Fruit fly (Drosophila melanogaster) whole organism, adult: ENCODE measurements around the gene CG42467.

Experiments used
- CG11617 ChIP-seq: fragments of 200-800 bp; sonication (Bioruptor generic); optimal IDR thresholded peaks from 2 replicates; lab custom pipeline; 2017; ENCODE audit warnings: mild to moderate bottlenecking, missing biosample characterization, missing genetic modification reagents, missing genetic modification characterization
- CG12768 ChIP-seq: fragments of 200-800 bp; sonication (Bioruptor generic); optimal IDR thresholded peaks from 2 replicates; lab custom pipeline; 2017; ENCODE audit warnings: missing biosample characterization, missing genetic modification characterization, mild to moderate bottlenecking, moderate library complexity, missing genetic modification reagents
- CG14711 ChIP-seq: fragments of 200-800 bp; sonication (Bioruptor generic); optimal IDR thresholded peaks from 2 replicates; lab custom pipeline; 2018; ENCODE audit warnings: missing biosample characterization, mild to moderate bottlenecking, missing genetic modification characterization, moderate library complexity
- CG1620 ChIP-seq: fragments of 200-800 bp; sonication (Bioruptor generic); optimal IDR thresholded peaks from 2 replicates; lab custom pipeline; 2016; ENCODE audit warnings: missing biosample characterization, missing genetic modification characterization
- CG33017 ChIP-seq: fragments of 200-800 bp; sonication (Bioruptor generic); optimal IDR thresholded peaks from 2 replicates; lab custom pipeline; 2018; ENCODE audit warnings: missing biosample characterization, mild to moderate bottlenecking, missing genetic modification characterization, moderate library complexity
- CG5204 ChIP-seq: fragments of 200-800 bp; sonication (Bioruptor generic); optimal IDR thresholded peaks from 2 replicates; lab custom pipeline; 2016; ENCODE audit warnings: missing biosample characterization, missing genetic modification characterization
- CG7045 ChIP-seq: fragments of 200-800 bp; sonication (Bioruptor generic); optimal IDR thresholded peaks from 2 replicates; lab custom pipeline; 2017; ENCODE audit warnings: missing biosample characterization, mild to moderate bottlenecking, missing genetic modification characterization
- CG7101 ChIP-seq: fragments of 200-800 bp; sonication (Bioruptor generic); optimal IDR thresholded peaks from 2 replicates; lab custom pipeline; 2018; ENCODE audit warnings: missing biosample characterization, mild to moderate bottlenecking, missing genetic modification characterization, moderate library complexity
- Clk ChIP-seq: fragments of 200-800 bp; sonication (Bioruptor generic); optimal IDR thresholded peaks from 2 replicates; lab custom pipeline; 2017; ENCODE audit warnings: missing biosample characterization, missing genetic modification characterization
- Crg-1 ChIP-seq: fragments of 200-800 bp; sonication (Bioruptor generic); optimal IDR thresholded peaks from 2 replicates; lab custom pipeline; 2016; ENCODE audit warnings: missing biosample characterization, missing genetic modification characterization
- Hr96 ChIP-seq: fragments of 200-800 bp; sonication (Bioruptor generic); optimal IDR thresholded peaks from 2 replicates; lab custom pipeline; 2016; ENCODE audit warnings: missing biosample characterization, missing genetic modification characterization
- Mnt ChIP-seq: fragments of 200-800 bp; sonication (Bioruptor generic); optimal IDR thresholded peaks from 2 replicates; lab custom pipeline; 2016; ENCODE audit warnings: missing biosample characterization, mild to moderate bottlenecking, missing genetic modification characterization
- bab1 ChIP-seq: fragments of 200-800 bp; sonication (Bioruptor generic); optimal IDR thresholded peaks from 3 replicates; lab custom pipeline; 2019; ENCODE audit warnings: missing biosample characterization, mild to moderate bottlenecking, missing genetic modification characterization, moderate library complexity
- cic ChIP-seq: fragments of 200-800 bp; sonication (Bioruptor generic); optimal IDR thresholded peaks from 2 replicates; lab custom pipeline; 2017; ENCODE audit warnings: missing biosample characterization, mild to moderate bottlenecking, missing genetic modification characterization, moderate library complexity
- cnc ChIP-seq, 2 experiments: fragments of >200 bp; optimal IDR thresholded peaks; 2 replicates each; lab custom pipeline; 2017
- kay ChIP-seq: fragments of 200-800 bp; sonication (Bioruptor generic); peaks from one replicate; lab custom pipeline; 2016; ENCODE audit warnings: missing biosample characterization, missing genetic modification characterization, borderline replicate concordance
- ovo ChIP-seq: fragments of 200-800 bp; sonication (Bioruptor generic); optimal IDR thresholded peaks from 2 replicates; lab custom pipeline; 2016; ENCODE audit warnings: missing biosample characterization, missing genetic modification characterization
- pad ChIP-seq: fragments of 200-800 bp; sonication (Bioruptor generic); optimal IDR thresholded peaks from 3 replicates; lab custom pipeline; 2017; ENCODE audit warnings: missing biosample characterization, missing genetic modification characterization, mild to moderate bottlenecking, moderate library complexity, missing genetic modification reagents
- tj ChIP-seq: fragments of 200-800 bp; sonication (Bioruptor generic); optimal IDR thresholded peaks from 3 replicates; lab custom pipeline; 2017; ENCODE audit warnings: missing biosample characterization, mild to moderate bottlenecking, missing genetic modification characterization, moderate library complexity
- toe ChIP-seq: fragments of 200-800 bp; sonication (Bioruptor generic); optimal IDR thresholded peaks from 2 replicates; lab custom pipeline; 2016; ENCODE audit warnings: missing biosample characterization, missing genetic modification characterization

Gene CG42467

DNA sequence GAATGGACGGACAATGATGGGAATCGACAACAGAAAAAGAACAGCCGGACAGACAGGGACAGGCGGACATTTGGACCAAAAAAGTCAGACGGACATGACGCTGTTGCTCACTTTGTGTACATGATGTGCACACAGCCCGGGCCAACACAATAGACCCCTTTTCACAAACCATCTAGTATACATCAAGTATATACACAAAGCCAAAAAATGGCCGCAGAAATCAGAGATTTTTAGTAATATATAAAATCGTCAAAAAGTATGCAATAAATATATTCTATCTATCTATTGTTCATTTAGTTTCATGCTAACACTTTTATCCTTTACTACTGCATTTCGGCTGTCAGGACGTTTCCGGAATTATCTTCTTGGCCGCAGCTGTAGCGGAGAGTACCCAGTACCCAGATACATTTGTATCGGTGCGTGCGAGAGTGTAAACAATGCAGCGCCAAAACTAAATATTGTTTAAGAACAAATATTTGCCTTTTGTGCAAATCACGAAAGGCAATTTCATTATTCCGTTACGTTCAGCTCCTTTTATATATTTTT, 18.4 kb downstream of the CG42467 start:
- TF ChIP-seq kay (GFP tag; lab: Kevin White, UChicago), result no peak
- peak; percentile 5 for TF ChIP-seq CG5204 (GFP tag; lab: Kevin White, UChicago)
- TF ChIP-seq CG33017 (tag; lab: Kevin White, UChicago), result no peak

DNA sequence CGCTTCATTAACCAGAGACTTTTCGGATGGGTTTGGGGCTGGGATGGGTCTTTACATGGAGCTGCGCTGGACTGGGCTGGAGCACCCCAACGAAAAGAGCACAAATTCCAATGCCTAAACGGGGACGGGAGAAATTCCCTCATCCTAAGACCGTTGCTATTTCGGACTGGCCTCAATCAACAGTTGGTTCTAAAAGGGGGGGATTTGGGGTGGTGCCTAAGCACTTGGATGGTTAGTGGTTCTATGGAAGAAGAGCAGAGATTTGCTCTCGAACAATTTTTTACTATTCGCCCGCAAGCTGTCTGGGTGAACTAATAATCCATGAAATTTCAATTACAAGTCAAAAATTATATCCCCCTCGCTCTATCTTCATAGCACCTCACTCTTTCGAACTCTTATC, 28.5 kb downstream of the CG42467 start:
- TF ChIP-seq toe (GFP tag; lab: Kevin White, UChicago) (no peak), CG7045 (GFP tag; lab: Kevin White, UChicago) (no peak), CG5204 (GFP tag; lab: Kevin White, UChicago) (no peak), ovo (GFP tag; lab: Kevin White, UChicago) (no peak), CG33017 (tag; lab: Kevin White, UChicago) (no peak), cic (GFP tag; lab: Kevin White, UChicago) (no peak), Clk (GFP tag; lab: Kevin White, UChicago) (no peak), bab1 (GFP tag; lab: Kevin White, UChicago) (no peak), kay (GFP tag; lab: Kevin White, UChicago) (no peak), cnc (optimal IDR thresholded peaks at IDR 0.05; lab: Kevin White, UChicago) (no peak), Hr96 (GFP tag; lab: Kevin White, UChicago) (no peak)

DNA sequence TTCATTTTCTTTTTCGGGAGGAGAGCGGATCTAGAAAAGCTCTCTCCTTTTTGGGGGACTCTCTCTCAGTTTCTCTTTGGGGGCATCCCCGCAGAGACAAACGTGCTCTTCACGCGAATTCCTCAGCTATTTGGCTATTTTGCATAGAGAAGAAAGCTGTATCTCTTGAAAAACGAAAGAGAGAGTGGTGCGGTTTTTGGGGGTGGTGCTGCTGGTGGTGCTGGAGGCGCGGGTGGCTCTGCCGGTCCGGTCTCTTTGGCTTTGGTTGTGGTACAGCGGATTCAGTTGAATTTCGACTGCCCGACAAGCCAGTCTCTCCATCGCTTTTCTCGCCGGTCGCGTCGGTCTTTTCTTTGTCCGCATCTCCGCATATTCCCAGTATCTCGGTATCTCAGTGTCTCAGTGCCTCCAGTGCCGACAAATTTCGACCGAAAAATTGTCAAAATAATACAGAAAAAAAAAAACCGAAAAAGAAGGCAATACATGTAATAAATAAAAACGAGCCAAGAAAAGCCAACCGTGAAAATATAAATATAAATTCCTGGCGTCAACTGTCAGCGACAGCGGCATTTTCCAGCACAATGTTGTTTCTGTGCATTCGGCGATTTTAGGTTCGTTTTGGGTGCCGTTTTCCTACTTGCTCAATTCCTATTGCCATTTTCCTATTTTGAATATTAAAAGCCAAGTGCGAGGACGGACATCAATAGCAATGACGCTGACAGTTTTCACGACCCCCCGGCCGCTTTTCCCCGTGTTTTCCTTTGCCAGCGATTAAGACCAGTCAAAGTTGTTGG, 29.3 kb downstream of the CG42467 start, which contains the start of gene CG10019:
TSS of gene CG10019 (plus strand) at position 285 of the 794 bp plus-strand sequence.
- TF ChIP-seq kay (GFP tag; lab: Kevin White, UChicago) (peak; percentile 65), CG5204 (GFP tag; lab: Kevin White, UChicago) (no peak), Mnt (no peak), CG1620 (no peak), cnc (optimal IDR thresholded peaks at IDR 0.05; lab: Kevin White, UChicago) (no peak), pad (GFP tag; lab: Kevin White, UChicago) (no peak)

DNA sequence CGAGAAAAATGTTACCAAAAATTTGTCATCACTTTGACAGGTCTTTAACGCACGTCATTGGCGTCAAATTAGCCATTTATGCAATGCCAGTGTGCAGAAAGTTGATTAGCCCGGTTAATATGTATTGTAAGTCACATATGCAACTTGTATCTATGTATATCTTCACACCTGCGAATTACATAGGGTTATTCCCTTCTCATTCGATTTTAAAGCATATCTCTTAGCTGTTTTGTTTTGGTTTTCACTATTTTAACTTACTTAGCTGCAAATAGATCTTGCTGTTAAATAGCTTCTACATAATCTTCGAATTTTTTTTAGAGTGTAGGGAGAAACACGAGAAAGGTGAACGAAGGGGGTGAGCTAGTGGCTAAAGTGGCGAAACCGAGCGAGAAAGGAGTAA, 30.0 kb downstream of the CG42467 start:
- TF ChIP-seq tj, result no peak

DNA sequence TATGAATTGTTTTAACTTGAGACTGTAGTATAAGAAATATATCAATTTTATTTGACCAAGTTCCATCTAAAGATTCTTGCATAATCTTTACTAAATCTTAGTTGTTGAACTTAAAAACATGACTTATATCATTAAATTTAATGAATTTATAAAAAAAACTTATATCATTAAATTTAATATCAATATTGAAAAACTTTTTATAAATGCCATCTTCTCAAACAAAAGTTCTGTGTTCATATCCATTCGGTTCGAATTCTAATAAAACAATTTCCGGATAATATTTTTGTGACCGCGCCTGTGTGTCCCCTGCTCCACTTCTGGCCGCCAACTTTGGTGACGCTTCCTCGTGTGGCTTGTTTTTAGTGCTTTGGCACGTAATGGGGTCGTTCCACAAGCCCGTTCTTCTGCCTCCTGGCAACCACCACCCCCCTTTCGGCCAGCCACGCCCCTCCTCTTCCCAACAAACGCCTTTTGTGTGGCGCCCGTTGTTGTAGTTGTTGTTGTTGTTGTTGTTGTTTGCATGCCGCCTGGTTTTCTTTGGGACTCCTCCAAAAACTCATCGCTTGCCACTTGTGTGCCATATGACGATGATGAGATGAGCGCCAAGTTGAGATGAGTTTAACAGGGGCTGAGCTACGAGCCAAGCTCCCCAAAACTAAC, 36.0 kb downstream of the CG42467 start:
- no peak for TF ChIP-seq CG7045 (GFP tag; lab: Kevin White, UChicago)
- no peak for TF ChIP-seq cic (GFP tag; lab: Kevin White, UChicago)
- no peak for TF ChIP-seq Clk (GFP tag; lab: Kevin White, UChicago)
- TF ChIP-seq cnc (optimal IDR thresholded peaks at IDR 0.05; lab: Kevin White, UChicago), result no peak
- no peak for TF ChIP-seq pad (GFP tag; lab: Kevin White, UChicago)
- no peak for TF ChIP-seq CG12768
- no peak for TF ChIP-seq kay (GFP tag; lab: Kevin White, UChicago)
- TF ChIP-seq CG7101 (tag; lab: Kevin White, UChicago), result no peak
- TF ChIP-seq CG5204 (GFP tag; lab: Kevin White, UChicago), result no peak
- no peak for TF ChIP-seq CG33017 (tag; lab: Kevin White, UChicago)
- no peak for TF ChIP-seq tj
- no peak for TF ChIP-seq bab1 (GFP tag; lab: Kevin White, UChicago)
- no peak for TF ChIP-seq ovo (GFP tag; lab: Kevin White, UChicago)
- TF ChIP-seq CG14711 (tag; lab: Kevin White, UChicago), result no peak
- TF ChIP-seq CG11617, result no peak
- TF ChIP-seq Hr96 (GFP tag; lab: Kevin White, UChicago), result no peak
- TF ChIP-seq Mnt, result no peak

DNA sequence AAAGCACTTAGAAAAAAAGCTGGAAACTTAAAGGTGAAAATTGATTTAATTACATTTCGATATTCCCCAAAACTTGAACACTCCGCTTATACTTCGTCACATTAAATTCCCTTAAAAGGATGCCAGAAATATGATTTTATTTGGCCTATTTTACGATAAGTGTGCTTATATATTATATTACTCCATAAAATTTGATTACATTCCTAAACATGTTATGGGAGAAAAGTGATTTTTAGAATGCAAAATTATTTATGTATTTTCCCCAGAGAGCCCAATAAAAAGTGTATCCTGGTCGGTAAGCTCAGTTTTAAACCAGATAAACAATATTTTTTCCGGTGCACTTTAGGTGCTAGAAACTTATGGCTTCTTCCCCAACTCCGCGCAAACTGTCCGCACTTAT, 36.6 kb downstream of the CG42467 start:
- TF ChIP-seq Hr96 (GFP tag; lab: Kevin White, UChicago) (no peak), CG11617 (no peak), CG33017 (tag; lab: Kevin White, UChicago) (no peak), bab1 (GFP tag; lab: Kevin White, UChicago) (no peak), pad (GFP tag; lab: Kevin White, UChicago) (no peak), CG5204 (GFP tag; lab: Kevin White, UChicago) (no peak), cic (GFP tag; lab: Kevin White, UChicago) (no peak), CG12768 (no peak)

DNA sequence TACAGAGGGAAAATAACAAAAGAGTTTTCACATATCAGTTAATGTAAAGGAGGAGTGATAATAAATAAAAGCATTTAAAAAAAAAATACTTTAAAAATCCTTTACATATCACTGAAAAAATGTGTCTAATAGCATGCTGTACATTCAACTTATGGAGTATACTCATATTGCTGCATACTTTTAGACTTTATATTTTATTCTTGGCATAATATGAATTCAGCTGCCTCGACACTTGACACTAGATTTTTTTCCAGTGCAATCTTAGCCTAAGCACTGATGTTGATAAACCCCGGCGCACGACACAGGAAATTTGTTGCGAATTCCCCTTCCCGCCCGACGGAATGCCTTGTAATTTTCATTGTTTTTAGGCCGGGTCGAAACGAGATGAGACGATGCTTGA, 39.4 kb downstream of the CG42467 start:
- TF ChIP-seq pad (GFP tag; lab: Kevin White, UChicago) (no peak), CG7045 (GFP tag; lab: Kevin White, UChicago) (no peak), tj (no peak), CG1620 (no peak), cnc (optimal IDR thresholded peaks at IDR 0.05; lab: Kevin White, UChicago) (no peak), CG12768 (no peak), Mnt (no peak), cic (GFP tag; lab: Kevin White, UChicago) (no peak), kay (GFP tag; lab: Kevin White, UChicago) (no peak), ovo (GFP tag; lab: Kevin White, UChicago) (no peak), CG14711 (tag; lab: Kevin White, UChicago) (no peak), Hr96 (GFP tag; lab: Kevin White, UChicago) (no peak), Crg-1 (GFP tag; lab: Kevin White, UChicago) (no peak), CG7101 (tag; lab: Kevin White, UChicago) (no peak), CG33017 (tag; lab: Kevin White, UChicago) (no peak), bab1 (GFP tag; lab: Kevin White, UChicago) (no peak), Clk (GFP tag; lab: Kevin White, UChicago) (no peak), toe (GFP tag; lab: Kevin White, UChicago) (no peak), CG5204 (GFP tag; lab: Kevin White, UChicago) (no peak)
